Worm (Caenorhabditis elegans): ENCODE data around the gene F31E8.4.
A peak's percentile ranks its signal among the peaks of the same experiment; 100 is the strongest.

- TF ChIP-seq cog-1 (tag; optimal IDR thresholded peaks at IDR 0.05): no peak
- 0 out of 2 replicates have a peak, but pooled peaks have one; percentile 47 for TF ChIP-seq ztf-23 (GFP tag; IDR thresholded peaks at IDR 0.05)
- TF ChIP-seq med-1 (GFP tag; optimal IDR thresholded peaks at IDR 0.05; ENCODE audit: insufficient read depth): no peak
- TF ChIP-seq T22C8.4 (GFP tag; IDR thresholded peaks at IDR 0.05): no peak
- no peak for TF ChIP-seq klf-2 (GFP tag; conservative IDR thresholded peaks at IDR 0.05)
- no peak for TF ChIP-seq ref-1 (GFP tag; conservative IDR thresholded peaks at IDR 0.05)
- TF ChIP-seq flt-1 (GFP tag; IDR thresholded peaks at IDR 0.05): no peak
Measured at ce11 chrII:6830923-6831322, 31.0 kb upstream of the F31E8.4 start.

All from whole organism, midembryonic.